Fruit fly (Drosophila melanogaster): ENCODE data around the gene vkg.

DNA sequence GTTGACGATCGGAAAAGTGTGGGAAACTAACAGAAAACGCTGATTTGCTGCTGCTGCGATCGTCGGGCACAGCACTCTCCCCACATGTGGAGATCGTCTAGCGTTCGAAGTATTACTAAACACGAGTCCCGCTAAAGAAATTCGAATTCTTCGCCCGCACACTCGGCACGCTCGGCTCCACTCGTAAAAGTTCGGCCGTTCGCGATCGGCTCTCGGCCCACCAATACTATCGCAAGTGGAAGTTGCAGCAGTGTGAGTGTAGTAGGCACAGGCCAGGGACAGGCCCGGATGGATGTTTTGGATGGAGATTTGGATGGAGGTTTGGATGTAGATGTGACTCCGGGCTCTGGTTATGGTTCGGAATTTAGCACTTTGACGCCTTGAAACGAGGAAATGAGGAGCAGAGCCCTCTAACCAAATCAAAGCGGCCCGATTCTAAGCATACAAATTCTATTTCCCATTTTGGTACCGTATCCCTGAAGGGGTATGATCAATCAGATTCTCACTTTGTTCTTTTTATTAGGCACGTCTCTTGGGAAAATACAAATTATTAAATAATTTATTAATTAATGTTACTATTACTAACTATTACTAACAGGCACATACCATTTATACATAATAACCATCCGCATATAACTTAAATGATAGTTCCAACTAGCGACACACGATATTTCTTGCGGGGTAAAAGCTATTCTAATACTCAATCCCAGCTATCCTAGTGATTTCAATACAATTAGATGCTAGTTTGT is 496 bp downstream of the vkg start:
- no peak for TF ChIP-seq ovo (GFP tag; optimal IDR thresholded peaks at IDR 0.05)
- no peak for TF ChIP-seq Hr96 (GFP tag; optimal IDR thresholded peaks at IDR 0.05)
- TF ChIP-seq CG7045 (GFP tag; optimal IDR thresholded peaks at IDR 0.05) = no peak
- TF ChIP-seq Crg-1 (GFP tag; optimal IDR thresholded peaks at IDR 0.05) = no peak
- no peak for TF ChIP-seq bab1 (GFP tag; optimal IDR thresholded peaks at IDR 0.05)
- no peak for TF ChIP-seq cnc (optimal IDR thresholded peaks at IDR 0.05)
- TF ChIP-seq pad (GFP tag; optimal IDR thresholded peaks at IDR 0.05) = no peak
- TF ChIP-seq tj (GFP tag; optimal IDR thresholded peaks at IDR 0.05) = peak; percentile 41
- TF ChIP-seq Mnt (GFP tag; optimal IDR thresholded peaks at IDR 0.05) = no peak
- TF ChIP-seq CG1620 (GFP tag; optimal IDR thresholded peaks at IDR 0.05) = no peak
- no peak for TF ChIP-seq CG5204 (GFP tag; optimal IDR thresholded peaks at IDR 0.05)
- no peak for TF ChIP-seq CG14711 (tag; optimal IDR thresholded peaks at IDR 0.05)

All from whole organism, adult.